Fruit fly (Drosophila melanogaster): ENCODE data around the gene mldr.

DNA sequence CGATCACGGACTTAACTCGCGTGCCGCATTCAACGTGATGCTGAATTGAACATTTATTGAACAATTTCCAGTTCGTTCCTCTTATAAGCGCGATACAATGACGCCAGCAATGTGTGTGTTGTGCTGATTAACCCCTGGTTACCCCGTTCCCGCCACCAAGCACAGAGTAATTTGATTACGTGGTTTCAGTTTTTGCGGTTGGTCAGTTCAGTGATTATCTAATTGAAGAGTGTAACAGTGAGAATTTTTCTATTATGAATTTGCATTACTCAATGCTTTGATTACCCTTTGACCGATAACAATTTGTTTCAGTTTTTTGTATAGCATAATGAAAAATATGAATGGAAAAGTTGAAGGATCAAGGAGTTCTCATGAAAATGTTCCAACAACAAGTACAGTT lies 46.6 kb downstream of the mldr start, which contains the start of gene CG3842:
- no peak for TF ChIP-seq psq (optimal IDR thresholded peaks at IDR 0.05)
- TF ChIP-seq insv (optimal IDR thresholded peaks at IDR 0.05): no peak
- no peak for TF ChIP-seq h (optimal IDR thresholded peaks at IDR 0.05)
- no peak for TF ChIP-seq Sin3A (optimal IDR thresholded peaks at IDR 0.05)

Measured in Kc167 (cell line).